Worm (Caenorhabditis elegans) whole organism, L4 larva: Measurements from ENCODE around the gene algn-3.

Source experiments
- D1046.2 ChIP-seq: fragments of 200-800 bp; sonication (Bioruptor generic); IDR thresholded peaks from 2 replicates; pipeline ENCODE4 v1.3.6; 2022; ENCODE audit warnings: missing genetic modification characterization, missing compliant biosample characterization
- F10B5.3 ChIP-seq: sonication (generic microtip); optimal IDR thresholded peaks from 2 replicates; lab custom pipeline; 2016; ENCODE audit warnings: mild to moderate bottlenecking, missing genetic modification characterization, missing compliant biosample characterization
- F49E8.2 ChIP-seq: sonication (generic microtip); optimal IDR thresholded peaks from 2 replicates; lab custom pipeline; 2016; ENCODE audit warnings: missing compliant biosample characterization, mild to moderate bottlenecking, missing genetic modification characterization, borderline replicate concordance
- T20F7.1 ChIP-seq: fragments of 200-800 bp; sonication (Bioruptor generic); optimal IDR thresholded peaks from 2 replicates; lab custom pipeline; 2018; ENCODE audit warnings: mild to moderate bottlenecking, missing genetic modification characterization, missing compliant biosample characterization
- T26A8.4 ChIP-seq: fragments of 200-800 bp; sonication (Bioruptor generic); IDR thresholded peaks from 2 replicates; pipeline ENCODE4 v1.3.6; 2022; ENCODE audit warnings: missing genetic modification characterization, missing compliant biosample characterization
- Y105C5A.15 ChIP-seq: fragments of 200-800 bp; sonication (Bioruptor generic); IDR thresholded peaks from 2 replicates; pipeline ENCODE4 v1.3.6; 2022; ENCODE audit warnings: missing genetic modification characterization, missing compliant biosample characterization
- ZK546.5 ChIP-seq, 2 experiments: sonication (generic microtip); optimal IDR thresholded peaks; 2 replicates each; lab custom pipeline; 2017; ENCODE audit warnings: missing biosample characterization in 2 of 2, missing genetic modification characterization in 2 of 2
- aly-2 ChIP-seq: sonication (generic microtip); optimal IDR thresholded peaks from 2 replicates; lab custom pipeline; 2018; ENCODE audit warnings: missing biosample characterization, missing genetic modification characterization
- ama-1 ChIP-seq: fragments of 150-350 bp; optimal IDR thresholded peaks from 2 replicates; lab custom pipeline; 2014; ENCODE audit warnings: inconsistent platforms, mixed read lengths
- arid-1 ChIP-seq: fragments of 200-800 bp; sonication (Bioruptor generic); conservative IDR thresholded peaks from 2 replicates; pipeline ENCODE4 v1.3.6; 2022; ENCODE audit warnings: missing genetic modification reagents, missing genetic modification characterization, missing compliant biosample characterization
- attf-4 ChIP-seq: sonication (generic microtip); optimal IDR thresholded peaks from 3 replicates; lab custom pipeline; 2017; ENCODE audit warnings: missing biosample characterization, missing genetic modification characterization
- ceh-32 ChIP-seq: sonication (generic microtip); optimal IDR thresholded peaks from 2 replicates; lab custom pipeline; 2016; ENCODE audit warnings: mild to moderate bottlenecking, missing genetic modification characterization, missing compliant biosample characterization; ENCODE audit not compliant: poor library complexity
- ceh-44 ChIP-seq: fragments of 200-800 bp; sonication (Bioruptor generic); IDR thresholded peaks from 2 replicates; pipeline ENCODE4 v1.3.6; 2022; ENCODE audit warnings: missing genetic modification reagents, missing genetic modification characterization, missing compliant biosample characterization
- ceh-62 ChIP-seq: sonication (generic microtip); optimal IDR thresholded peaks from 2 replicates; lab custom pipeline; 2017; ENCODE audit warnings: missing biosample characterization, missing genetic modification characterization
- ces-1 ChIP-seq: fragments of 150-350 bp; sonication (generic microtip); optimal IDR thresholded peaks from 4 replicates; lab custom pipeline; 2014; ENCODE audit warnings: missing biosample characterization, missing genetic modification reagents, missing genetic modification characterization
- daf-16 ChIP-seq, 3 experiments: sonication (generic microtip); optimal IDR thresholded peaks; 2 replicates each; lab custom pipeline; 2016 to 2017; ENCODE audit warnings: missing genetic modification characterization in 3 of 3, missing genetic modification reagents in 3 of 3, mild to moderate bottlenecking in 2 of 3, missing compliant biosample characterization in 2 of 3, missing biosample characterization in 1 of 3, moderate library complexity in 1 of 3
- daf-8 ChIP-seq: fragments of 200-800 bp; sonication (Bioruptor generic); IDR thresholded peaks from 2 replicates; pipeline ENCODE4 v1.3.6; 2022; ENCODE audit warnings: missing genetic modification characterization, missing compliant biosample characterization
- dmd-6 ChIP-seq: fragments of 200-800 bp; sonication (Bioruptor generic); IDR thresholded peaks from 2 replicates; pipeline ENCODE4 v1.3.6; 2022; ENCODE audit warnings: missing genetic modification reagents, missing genetic modification characterization, missing compliant biosample characterization
- dmd-9 ChIP-seq: fragments of 200-800 bp; sonication (Bioruptor generic); IDR thresholded peaks from 2 replicates; pipeline ENCODE4 v1.3.6; 2022; ENCODE audit warnings: missing genetic modification reagents, missing genetic modification characterization, missing compliant biosample characterization
- fkh-10 ChIP-seq: fragments of 150-350 bp; optimal IDR thresholded peaks from 2 replicates; lab custom pipeline; 2014; ENCODE audit warnings: missing biosample characterization, missing genetic modification reagents, missing genetic modification characterization
- gei-8 ChIP-seq: fragments of 200-800 bp; sonication (Bioruptor generic); optimal IDR thresholded peaks from 2 replicates; lab custom pipeline; 2018; ENCODE audit warnings: mild to moderate bottlenecking, missing genetic modification characterization, missing compliant biosample characterization
- hif-1 ChIP-seq, 2 experiments: sonication (generic microtip); optimal IDR thresholded peaks; 2 replicates each; lab custom pipeline; 2016 to 2017; ENCODE audit warnings: missing compliant biosample characterization in 2 of 2, missing genetic modification characterization in 2 of 2, missing genetic modification reagents in 2 of 2, missing genotype in 2 of 2, mild to moderate bottlenecking in 1 of 2
- lin-1 ChIP-seq: fragments of 200-800 bp; sonication (Bioruptor generic); IDR thresholded peaks from 2 replicates; pipeline ENCODE4 v1.3.6; 2022; ENCODE audit warnings: missing genetic modification reagents, missing genetic modification characterization, missing compliant biosample characterization
- lin-13 ChIP-seq: fragments of 150-350 bp; optimal IDR thresholded peaks from 2 replicates; lab custom pipeline; 2014; ENCODE audit warnings: missing biosample characterization, missing genetic modification reagents, missing genetic modification characterization
- lin-15B ChIP-seq: fragments of 150-350 bp; sonication (generic microtip); optimal IDR thresholded peaks from 3 replicates; lab custom pipeline; 2014; ENCODE audit warnings: missing biosample characterization, missing genetic modification characterization
- lin-38 ChIP-seq: fragments of 200-800 bp; sonication (Bioruptor generic); IDR thresholded peaks from 2 replicates; pipeline ENCODE4 v1.3.6; 2022; ENCODE audit warnings: missing genetic modification reagents, missing genetic modification characterization, missing compliant biosample characterization
- lin-39 ChIP-seq: fragments of 150-350 bp; optimal IDR thresholded peaks from 2 replicates; lab custom pipeline; 2014; ENCODE audit warnings: missing biosample characterization, missing genetic modification reagents, missing genetic modification characterization
- lir-3 ChIP-seq: sonication (generic microtip); optimal IDR thresholded peaks from 2 replicates; lab custom pipeline; 2016; ENCODE audit warnings: mild to moderate bottlenecking, missing genetic modification characterization, missing compliant biosample characterization
- lsy-2 ChIP-seq, 2 experiments: fragments of 150-350 bp in 1 of 2; sonication (generic microtip) in 1 of 2; optimal IDR thresholded peaks; 2 replicates each; lab custom pipeline; 2014 to 2017; ENCODE audit warnings: missing biosample characterization in 2 of 2, missing genetic modification characterization in 2 of 2
- mdl-1 ChIP-seq, 2 experiments: fragments of 150-350 bp in 1 of 2; sonication (generic microtip) in 1 of 2; optimal IDR thresholded peaks; 2 replicates each; lab custom pipeline; 2014 to 2017; ENCODE audit warnings: missing biosample characterization in 2 of 2, missing genetic modification characterization in 2 of 2
- mes-2 ChIP-seq: sonication (generic microtip); optimal IDR thresholded peaks from 2 replicates; lab custom pipeline; 2016; ENCODE audit warnings: missing genotype, mild to moderate bottlenecking, missing genetic modification characterization, missing compliant biosample characterization; ENCODE audit not compliant: poor library complexity, severe bottlenecking
- nhr-10 ChIP-seq: fragments of 150-350 bp; optimal IDR thresholded peaks from 2 replicates; lab custom pipeline; 2014; ENCODE audit warnings: missing biosample characterization, missing genetic modification characterization
- nhr-102 ChIP-seq: sonication (generic microtip); optimal IDR thresholded peaks from 2 replicates; lab custom pipeline; 2016; ENCODE audit warnings: mild to moderate bottlenecking, missing genetic modification characterization, moderate library complexity, missing compliant biosample characterization
- nhr-11 ChIP-seq: fragments of 150-350 bp; optimal IDR thresholded peaks from 2 replicates; lab custom pipeline; 2014; ENCODE audit warnings: missing biosample characterization, missing genetic modification characterization
- nhr-237 ChIP-seq: sonication (generic microtip); optimal IDR thresholded peaks from 2 replicates; lab custom pipeline; 2017; ENCODE audit warnings: missing biosample characterization, missing genetic modification characterization
- nhr-28 ChIP-seq: fragments of 150-350 bp; optimal IDR thresholded peaks from 2 replicates; lab custom pipeline; 2014; ENCODE audit warnings: missing biosample characterization, missing genetic modification characterization
- nhr-41 ChIP-seq: fragments of 200-800 bp; sonication (Bioruptor generic); IDR thresholded peaks from 2 replicates; pipeline ENCODE4 v1.3.6; 2022; ENCODE audit warnings: missing genetic modification reagents, missing genetic modification characterization, missing compliant biosample characterization
- nhr-42 ChIP-seq: fragments of 200-800 bp; sonication (Bioruptor generic); IDR thresholded peaks from 2 replicates; pipeline ENCODE4 v1.3.6; 2022; ENCODE audit warnings: missing genetic modification characterization, missing compliant biosample characterization
- pqm-1 ChIP-seq: sonication (generic microtip); optimal IDR thresholded peaks from 2 replicates; lab custom pipeline; 2017; ENCODE audit warnings: missing biosample characterization, missing genetic modification characterization
- saeg-2 ChIP-seq: fragments of 200-800 bp; sonication (Bioruptor generic); IDR thresholded peaks from 2 replicates; pipeline ENCODE4 v1.3.6; 2022; ENCODE audit warnings: missing genetic modification reagents, missing genetic modification characterization, missing compliant biosample characterization
- sdz-12 ChIP-seq: fragments of 200-800 bp; sonication (Bioruptor generic); optimal IDR thresholded peaks from 2 replicates; lab custom pipeline; 2018; ENCODE audit warnings: mild to moderate bottlenecking, missing genetic modification characterization, missing compliant biosample characterization
- snpc-1.2 ChIP-seq: fragments of 200-800 bp; sonication (Bioruptor generic); IDR thresholded peaks from 2 replicates; pipeline ENCODE4 v1.3.6; 2022; ENCODE audit warnings: missing genetic modification reagents, missing genetic modification characterization, missing compliant biosample characterization
- snpc-4 ChIP-seq: fragments of 150-350 bp; optimal IDR thresholded peaks from 2 replicates; lab custom pipeline; 2014; ENCODE audit warnings: missing biosample characterization, missing genetic modification characterization
- spr-1 ChIP-seq: sonication (generic microtip); optimal IDR thresholded peaks from 2 replicates; lab custom pipeline; 2016; ENCODE audit warnings: mild to moderate bottlenecking, missing genetic modification characterization, missing compliant biosample characterization
- tra-1 ChIP-seq: fragments of 200-800 bp; sonication (Bioruptor generic); IDR thresholded peaks from 2 replicates; pipeline ENCODE4 v1.3.6; 2022; ENCODE audit warnings: missing genetic modification reagents, missing genetic modification characterization, missing compliant biosample characterization
- vab-7 ChIP-seq: fragments of 200-800 bp; sonication (Bioruptor generic); IDR thresholded peaks from 2 replicates; pipeline ENCODE4 v1.3.6; 2022; ENCODE audit warnings: missing genetic modification reagents, missing genetic modification characterization, missing compliant biosample characterization
- ztf-7 ChIP-seq: fragments of 150-350 bp; optimal IDR thresholded peaks from 2 replicates; lab custom pipeline; 2014; ENCODE audit warnings: missing biosample characterization, missing genetic modification characterization

algn-3 gene

DNA sequence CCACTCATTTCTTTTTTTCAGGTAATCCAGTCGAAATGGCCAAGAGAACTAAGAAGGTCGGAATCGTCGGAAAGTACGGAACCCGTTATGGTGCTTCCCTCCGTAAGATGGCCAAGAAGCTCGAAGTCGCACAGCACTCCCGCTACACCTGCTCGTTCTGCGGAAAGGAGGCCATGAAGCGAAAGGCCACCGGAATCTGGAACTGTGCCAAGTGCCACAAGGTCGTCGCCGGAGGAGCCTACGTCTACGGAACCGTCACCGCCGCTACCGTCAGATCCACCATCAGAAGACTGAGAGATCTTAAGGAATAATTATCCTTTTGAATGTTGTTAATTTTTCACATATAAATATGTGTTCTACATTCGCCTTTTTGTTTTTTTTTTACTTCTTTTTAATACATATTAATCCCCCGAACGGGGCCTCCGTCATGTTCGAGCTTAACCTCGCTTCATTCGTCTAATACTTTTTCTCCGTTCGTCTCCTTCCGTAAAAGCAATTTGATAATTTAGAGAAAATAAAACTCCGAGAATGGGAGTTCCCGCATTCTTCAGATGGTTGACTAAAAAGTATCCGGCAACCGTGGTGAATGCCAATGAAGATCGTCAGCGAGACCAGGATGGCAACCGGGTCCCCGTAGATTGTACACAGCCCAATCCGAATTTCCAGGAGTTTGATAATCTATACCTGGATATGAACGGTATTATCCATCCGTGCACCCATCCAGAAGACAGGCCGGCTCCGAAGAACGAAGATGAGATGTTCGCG, 22.8 kb upstream of the algn-3 start, which contains the start of the genes rpl-43 and xrn-2 (continued):
- TF ChIP-seq spr-1 (tag; lab: Kevin White, UChicago) = peak; percentile 9
- TF ChIP-seq hif-1 (tag; optimal IDR thresholded peaks at IDR 0.05; lab: Kevin White, UChicago) = no peak
- no peak for TF ChIP-seq T26A8.4 (GFP tag; lab: Robert Waterston, UW)
- peak; percentile 86 for TF ChIP-seq lin-38 (GFP tag; lab: Robert Waterston, UW)
- TF ChIP-seq ceh-62 (tag; lab: Kevin White, UChicago) = no peak
- 0 out of 2 replicates have a peak, but pooled peaks have one; percentile 46 for TF ChIP-seq Y105C5A.15 (GFP tag; lab: Robert Waterston, UW)
- TF ChIP-seq lin-15B = no peak
- TF ChIP-seq ces-1 = no peak
- TF ChIP-seq F49E8.2 (tag; lab: Kevin White, UChicago) = peak; percentile 86

DNA sequence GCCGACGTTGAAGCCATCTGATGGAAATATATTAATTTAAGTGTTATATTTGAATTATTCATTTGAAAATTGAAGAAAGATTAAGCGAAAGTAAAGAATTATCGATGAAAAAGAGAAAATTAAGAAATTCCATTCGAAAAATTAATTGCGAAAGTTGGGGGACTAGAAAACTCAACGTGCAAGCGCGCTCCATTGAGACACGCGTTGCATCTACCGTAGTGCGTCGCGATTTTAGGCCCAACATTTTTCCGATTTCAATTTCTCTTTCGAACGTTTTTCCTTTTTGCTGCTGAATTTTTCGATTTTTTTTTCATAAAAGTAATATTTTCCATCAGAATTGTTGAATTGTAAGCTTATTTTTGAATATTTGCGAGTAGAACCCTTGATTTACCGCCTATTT, 21.7 kb upstream of the algn-3 start, which contains the start of gene Y48B6A.1:
Gene Y48B6A.1 (minus strand): TSS at position 17 of the 400 bp plus-strand sequence.
- TF ChIP-seq gei-8 (GFP tag; lab: Kevin White, UChicago) (no peak), lin-1 (GFP tag; lab: Robert Waterston, UW) (no peak), nhr-42 (GFP tag; lab: Robert Waterston, UW) (peak; percentile 95), nhr-28 (tag; lab: Kevin White, UChicago) (peak; percentile 93), lsy-2 (tag; optimal IDR thresholded peaks at IDR 0.05; lab: Kevin White, UChicago) (peak; percentile 95 to 99), ztf-7 (tag; lab: Kevin White, UChicago) (peak; percentile 58), sdz-12 (GFP tag; lab: Kevin White, UChicago) (peak; percentile 54), F49E8.2 (tag; lab: Kevin White, UChicago) (peak; percentile 58), snpc-4 (tag; lab: Kevin White, UChicago) (peak; percentile 59), mes-2 (tag; lab: Kevin White, UChicago) (peak; percentile 99), ceh-32 (tag; lab: Kevin White, UChicago) (no peak), lin-39 (tag; lab: Kevin White, UChicago) (no peak), snpc-1.2 (no peak), ceh-44 (GFP tag; lab: Robert Waterston, UW) (peak; percentile 89), fkh-10 (GFP tag; lab: Kevin White, UChicago) (peak; percentile 86), ama-1 (lab: Kevin White, UChicago) (peak; percentile 73), ZK546.5 (tag; optimal IDR thresholded peaks at IDR 0.05; lab: Kevin White, UChicago) (peak in 1 of 2 experiments; percentile 69), dmd-6 (GFP tag; lab: Robert Waterston, UW) (peak; percentile 84), lir-3 (tag; lab: Kevin White, UChicago) (no peak), arid-1 (GFP tag; lab: Robert Waterston, UW) (peak; percentile 90), hif-1 (tag; optimal IDR thresholded peaks at IDR 0.05; lab: Kevin White, UChicago) (peak in 1 of 2 experiments; percentile 93), pqm-1 (tag; lab: Kevin White, UChicago) (peak; percentile 75), nhr-102 (tag; lab: Kevin White, UChicago) (peak; percentile 81), nhr-41 (GFP tag; lab: Robert Waterston, UW) (no peak), aly-2 (tag; lab: Kevin White, UChicago) (no peak), dmd-9 (GFP tag; lab: Robert Waterston, UW) (peak; percentile 92), T20F7.1 (no peak), lin-13 (GFP tag; lab: Kevin White, UChicago) (peak; percentile 96), daf-16 (GFP tag; optimal IDR thresholded peaks at IDR 0.05; lab: Kevin White, UChicago) (peak in 1 of 2 experiments; percentile 16), daf-16 (tag; optimal IDR thresholded peaks at IDR 0.05; lab: Kevin White, UChicago) (peak; percentile 74), mdl-1 (tag; optimal IDR thresholded peaks at IDR 0.05; lab: Kevin White, UChicago) (peak in 1 of 2 experiments; percentile 52), nhr-237 (no peak), daf-8 (GFP tag; lab: Robert Waterston, UW) (no peak), Y105C5A.15 (GFP tag; lab: Robert Waterston, UW) (no peak), nhr-10 (tag; lab: Kevin White, UChicago) (peak; percentile 0), saeg-2 (GFP tag; lab: Robert Waterston, UW) (0 out of 2 replicates have a peak, but pooled peaks have one; percentile 35), attf-4 (tag; lab: Kevin White, UChicago) (no peak), D1046.2 (GFP tag; lab: Robert Waterston, UW) (peak; percentile 87; the same call in 1 of the 2 replicates), F10B5.3 (no peak), nhr-11 (tag; lab: Kevin White, UChicago) (peak; percentile 92), tra-1 (GFP tag; lab: Robert Waterston, UW) (0 out of 2 replicates have a peak, but pooled peaks have one; percentile 45), vab-7 (peak; percentile 89)
